Fruit fly (Drosophila melanogaster) whole organism, embryonic: Measurements from ENCODE around the gene CG31178.

Experiments
- Atf-2 ChIP-seq: fragments of 200-800 bp; sonication (Bioruptor generic); optimal IDR thresholded peaks from 2 replicates; lab custom pipeline; 2016; ENCODE audit warnings: missing biosample characterization, missing genetic modification characterization
- B-H2 ChIP-seq: fragments of 200-800 bp; sonication (Bioruptor generic); optimal IDR thresholded peaks from 2 replicates; lab custom pipeline; 2018; ENCODE audit warnings: missing biosample characterization, mild to moderate bottlenecking, missing genetic modification characterization
- C15 ChIP-seq: fragments of 200-800 bp; sonication (Bioruptor generic); IDR thresholded peaks from 3 replicates; pipeline ENCODE4 v1.3.6; 2022; ENCODE audit warnings: missing biosample characterization, missing genetic modification characterization
- CG11560 ChIP-seq: fragments of 200-800 bp; sonication (Bioruptor generic); IDR thresholded peaks from 3 replicates; pipeline ENCODE4 v1.3.6; 2022; ENCODE audit warnings: missing biosample characterization, missing genetic modification characterization
- CG12236 ChIP-seq: fragments of 200-800 bp; sonication (Bioruptor generic); optimal IDR thresholded peaks from 2 replicates; lab custom pipeline; 2016; ENCODE audit warnings: missing biosample characterization, missing genetic modification characterization
- CG12299 ChIP-seq: fragments of 200-800 bp; sonication (Bioruptor generic); optimal IDR thresholded peaks from 2 replicates; lab custom pipeline; 2018; ENCODE audit warnings: missing biosample characterization, mild to moderate bottlenecking, missing genetic modification characterization
- CG13424 ChIP-seq: fragments of 200-800 bp; sonication (Bioruptor generic); optimal IDR thresholded peaks from 2 replicates; lab custom pipeline; 2019; ENCODE audit warnings: missing biosample characterization, mild to moderate bottlenecking, missing genetic modification characterization, moderate library complexity
- CG13624 ChIP-seq: fragments of 200-800 bp; sonication (Bioruptor generic); optimal IDR thresholded peaks from 2 replicates; lab custom pipeline; 2016; ENCODE audit warnings: missing biosample characterization, missing genetic modification characterization
- CG14014 ChIP-seq: fragments of 200-800 bp; sonication (Bioruptor generic); IDR thresholded peaks from 2 replicates; pipeline ENCODE4 v1.3.6; 2022; ENCODE audit warnings: missing biosample characterization, missing genetic modification characterization
- CG1602 ChIP-seq: fragments of 200-800 bp; sonication (Bioruptor generic); optimal IDR thresholded peaks from 3 replicates; lab custom pipeline; 2016; ENCODE audit warnings: missing biosample characterization, missing genetic modification characterization
- CG18262 ChIP-seq: fragments of 200-800 bp; optimal IDR thresholded peaks from 3 replicates; lab custom pipeline; 2019; ENCODE audit warnings: missing biosample characterization, mild to moderate bottlenecking, missing genetic modification characterization, moderate library complexity
- CG3065 ChIP-seq: fragments of 200-800 bp; sonication (Bioruptor generic); optimal IDR thresholded peaks from 2 replicates; lab custom pipeline; 2016; ENCODE audit warnings: missing biosample characterization, missing genetic modification characterization
- CG34376 ChIP-seq: fragments of 200-800 bp; sonication (Bioruptor generic); optimal IDR thresholded peaks from 2 replicates; lab custom pipeline; 2018; ENCODE audit warnings: missing biosample characterization, mild to moderate bottlenecking, missing genetic modification characterization
- CG34422 ChIP-seq: fragments of 200-800 bp; sonication (Bioruptor generic); IDR thresholded peaks from 3 replicates; pipeline ENCODE4 v1.3.6; 2022; ENCODE audit warnings: missing biosample characterization, missing genetic modification characterization
- CG4404 ChIP-seq: fragments of 200-800 bp; sonication (Bioruptor generic); IDR thresholded peaks from 2 replicates; pipeline ENCODE4 v1.3.6; 2022; ENCODE audit warnings: missing biosample characterization, missing genetic modification characterization
- CG4424 ChIP-seq: fragments of 200-800 bp; sonication (Bioruptor generic); optimal IDR thresholded peaks from 3 replicates; lab custom pipeline; 2016; ENCODE audit warnings: missing biosample characterization, missing genetic modification characterization
- CG4854 ChIP-seq: fragments of 200-800 bp; sonication (Bioruptor generic); optimal IDR thresholded peaks from 2 replicates; lab custom pipeline; 2016; ENCODE audit warnings: missing biosample characterization, missing genetic modification characterization, inconsistent platforms
- CG7357 ChIP-seq: fragments of 200-800 bp; sonication (Bioruptor generic); IDR thresholded peaks from 3 replicates; pipeline ENCODE4 v1.3.6; 2022; ENCODE audit warnings: missing biosample characterization, missing genetic modification characterization
- CG9727 ChIP-seq: fragments of 200-800 bp; sonication (Bioruptor generic); optimal IDR thresholded peaks from 3 replicates; lab custom pipeline; 2017; ENCODE audit warnings: missing biosample characterization, mild to moderate bottlenecking, missing genetic modification characterization
- Chrac-16 ChIP-seq: fragments of 200-800 bp; sonication (Bioruptor generic); optimal IDR thresholded peaks from 3 replicates; lab custom pipeline; 2016; ENCODE audit warnings: missing biosample characterization, missing genetic modification characterization
- Dad ChIP-seq: fragments of 200-800 bp; sonication (Bioruptor generic); optimal IDR thresholded peaks from 3 replicates; lab custom pipeline; 2016; ENCODE audit warnings: missing biosample characterization, missing genetic modification characterization
- Dek ChIP-seq: fragments of 200-800 bp; sonication (Bioruptor generic); optimal IDR thresholded peaks from 3 replicates; lab custom pipeline; 2019; ENCODE audit warnings: missing biosample characterization, mild to moderate bottlenecking, missing genetic modification characterization, moderate library complexity
- Dfd ChIP-seq, 2 experiments: fragments of >200 bp; optimal IDR thresholded peaks; 2 replicates each; lab custom pipeline; 2017; ENCODE audit warnings: missing biosample characterization in 2 of 2, missing genetic modification characterization in 2 of 2
- Eip74EF ChIP-seq, 2 experiments: fragments of 200-800 bp in 1 of 2; fragments of >200 bp in 1 of 2; sonication (Bioruptor generic) in 1 of 2; optimal IDR thresholded peaks; 2 replicates each; lab custom pipeline; 2017 to 2019; ENCODE audit warnings: missing biosample characterization in 2 of 2, missing genetic modification characterization in 2 of 2, mild to moderate bottlenecking in 1 of 2, moderate library complexity in 1 of 2
- Lim3 ChIP-seq: fragments of 200-800 bp; sonication (Bioruptor generic); IDR thresholded peaks from 2 replicates; pipeline ENCODE4 v1.3.6; 2022; ENCODE audit warnings: missing biosample characterization, missing genetic modification characterization
- Med ChIP-seq: fragments of 200-800 bp; sonication (Bioruptor generic); peaks from one replicate; lab custom pipeline; 2016; ENCODE audit warnings: missing biosample characterization, missing genetic modification characterization, mild to moderate bottlenecking, inconsistent platforms, moderate library complexity
- Nf-YC ChIP-seq: fragments of 200-800 bp; optimal IDR thresholded peaks from 3 replicates; lab custom pipeline; 2019; ENCODE audit warnings: missing biosample characterization, mild to moderate bottlenecking, missing genetic modification characterization, moderate library complexity
- Optix ChIP-seq: fragments of 200-800 bp; sonication (Bioruptor generic); IDR thresholded peaks from 3 replicates; pipeline ENCODE4 v1.3.6; 2022; ENCODE audit warnings: missing biosample characterization, missing genetic modification characterization
- Side ChIP-seq: fragments of 200-800 bp; sonication (Bioruptor generic); optimal IDR thresholded peaks from 2 replicates; lab custom pipeline; 2016; ENCODE audit warnings: missing biosample characterization, missing genetic modification characterization
- Sry-β ChIP-seq: fragments of 200-800 bp; sonication (Bioruptor generic); optimal IDR thresholded peaks from 2 replicates; lab custom pipeline; 2018; ENCODE audit warnings: missing biosample characterization, mild to moderate bottlenecking, missing genetic modification characterization, moderate library complexity
- bbx ChIP-seq: fragments of 200-800 bp; sonication (Bioruptor generic); IDR thresholded peaks from 2 replicates; pipeline ENCODE4 v1.3.6; 2022; ENCODE audit warnings: missing biosample characterization, missing genetic modification characterization; ENCODE audit not compliant: partially characterized antibody
- br ChIP-seq: fragments of >200 bp; optimal IDR thresholded peaks from 2 replicates; lab custom pipeline; 2017
- cas ChIP-seq: fragments of 200-800 bp; sonication (Bioruptor generic); IDR thresholded peaks from 2 replicates; pipeline ENCODE4 v1.3.6; 2022; ENCODE audit warnings: missing biosample characterization, missing genetic modification characterization
- ci ChIP-seq: fragments of 200-800 bp; sonication (Bioruptor generic); IDR thresholded peaks from 3 replicates; pipeline ENCODE4 v1.3.6; 2022; ENCODE audit warnings: missing biosample characterization, missing genetic modification characterization
- disco-r ChIP-seq: fragments of 200-800 bp; sonication (Bioruptor generic); optimal IDR thresholded peaks from 2 replicates; lab custom pipeline; 2016; ENCODE audit warnings: missing biosample characterization, missing genetic modification characterization
- dm ChIP-seq: fragments of 200-800 bp; sonication (Bioruptor generic); optimal IDR thresholded peaks from 3 replicates; lab custom pipeline; 2016; ENCODE audit warnings: missing biosample characterization, missing genetic modification characterization
- jing ChIP-seq: fragments of 200-800 bp; sonication (Bioruptor generic); optimal IDR thresholded peaks from 2 replicates; lab custom pipeline; 2018; ENCODE audit warnings: missing biosample characterization, mild to moderate bottlenecking, missing genetic modification characterization
- ken ChIP-seq: fragments of 200-800 bp; sonication (Bioruptor generic); IDR thresholded peaks from 3 replicates; pipeline ENCODE4 v1.3.6; 2022; ENCODE audit warnings: missing biosample characterization, missing genetic modification characterization
- mam ChIP-seq: fragments of 200-800 bp; sonication (Bioruptor generic); optimal IDR thresholded peaks from 3 replicates; lab custom pipeline; 2016; ENCODE audit warnings: missing biosample characterization, missing genetic modification characterization
- nerfin-1 ChIP-seq: fragments of 200-800 bp; sonication (Bioruptor generic); optimal IDR thresholded peaks from 3 replicates; lab custom pipeline; 2019; ENCODE audit warnings: missing biosample characterization, mild to moderate bottlenecking, missing genetic modification characterization, moderate library complexity
- nmo ChIP-seq: fragments of 200-800 bp; sonication (Bioruptor generic); optimal IDR thresholded peaks from 2 replicates; lab custom pipeline; 2018; ENCODE audit warnings: missing biosample characterization, mild to moderate bottlenecking, missing genetic modification characterization, moderate library complexity
- pita ChIP-seq: fragments of 200-800 bp; sonication (Bioruptor generic); optimal IDR thresholded peaks from 2 replicates; lab custom pipeline; 2017; ENCODE audit warnings: missing biosample characterization, mild to moderate bottlenecking, missing genetic modification characterization
- psq ChIP-seq: fragments of 200-800 bp; sonication (Bioruptor generic); optimal IDR thresholded peaks from 2 replicates; lab custom pipeline; 2017; ENCODE audit warnings: missing biosample characterization, missing genetic modification characterization
- pum ChIP-seq: fragments of 200-800 bp; sonication (Bioruptor generic); optimal IDR thresholded peaks from 2 replicates; lab custom pipeline; 2016; ENCODE audit warnings: missing biosample characterization, missing genetic modification characterization
- slbo ChIP-seq: fragments of 200-800 bp; sonication (Bioruptor generic); IDR thresholded peaks from 2 replicates; pipeline ENCODE4 v1.3.6; 2022; ENCODE audit warnings: missing biosample characterization, missing genetic modification characterization
- slp2 ChIP-seq: fragments of 200-800 bp; sonication (Bioruptor generic); optimal IDR thresholded peaks from 2 replicates; lab custom pipeline; 2016; ENCODE audit warnings: missing biosample characterization, missing genetic modification characterization
- so ChIP-seq: fragments of 200-800 bp; sonication (Bioruptor generic); IDR thresholded peaks from 3 replicates; pipeline ENCODE4 v1.3.6; 2022; ENCODE audit warnings: missing biosample characterization, missing genetic modification characterization
- tio ChIP-seq: fragments of 200-800 bp; sonication (Bioruptor generic); optimal IDR thresholded peaks from 2 replicates; lab custom pipeline; 2017; ENCODE audit warnings: missing biosample characterization, missing genetic modification characterization, inconsistent platforms
- vvl ChIP-seq: fragments of 200-800 bp; sonication (Bioruptor generic); IDR thresholded peaks from 2 replicates; pipeline ENCODE4 v1.3.6; 2022; ENCODE audit warnings: missing biosample characterization, missing genetic modification characterization

Gene CG31178

dm6 chr3R:21838505-21838956 is 35.0 kb upstream of the CG31178 start (continued):
- TF ChIP-seq pum (GFP tag; lab: Kevin White, UChicago) (peak; percentile 39), pita (GFP tag; lab: Kevin White, UChicago) (no peak), CG1602 (GFP tag; lab: Kevin White, UChicago) (peak; percentile 8), CG34422 (GFP tag; lab: Robert Waterston, UW) (no peak), CG11560 (tag; lab: Robert Waterston, UW) (no peak), CG4854 (GFP tag; lab: Kevin White, UChicago) (no peak), C15 (GFP tag; lab: Robert Waterston, UW) (no peak), Nf-YC (tag; lab: Kevin White, UChicago) (no peak), mam (GFP tag; lab: Kevin White, UChicago) (no peak), disco-r (GFP tag; lab: Kevin White, UChicago) (no peak), CG12299 (tag; lab: Kevin White, UChicago) (no peak), CG12236 (GFP tag; lab: Kevin White, UChicago) (no peak), CG18262 (tag; lab: Kevin White, UChicago) (peak; percentile 65), Dad (GFP tag; lab: Kevin White, UChicago) (no peak), Sry-β (no peak), Med (peak; percentile 10), Chrac-16 (GFP tag; lab: Kevin White, UChicago) (peak; percentile 2), CG4424 (GFP tag; lab: Kevin White, UChicago) (peak; percentile 9), CG7357 (no peak), tio (peak; percentile 15), CG13424 (tag; lab: Kevin White, UChicago) (peak; percentile 33), CG34376 (no peak), nerfin-1 (peak; percentile 14), ci (GFP tag; lab: Robert Waterston, UW) (no peak), CG14014 (no peak), cas (GFP tag; lab: Robert Waterston, UW) (no peak), Lim3 (GFP tag; lab: Robert Waterston, UW) (no peak), Dfd (GFP tag; optimal IDR thresholded peaks at IDR 0.05; lab: Kevin White, UChicago) (no peak), B-H2 (no peak), CG9727 (peak; percentile 28), br (no peak), slbo (GFP tag; lab: Robert Waterston, UW) (no peak), vvl (peak; percentile 26; the same call in 1 of the 2 replicates), CG4404 (GFP tag; lab: Robert Waterston, UW) (no peak), Atf-2 (GFP tag; lab: Kevin White, UChicago) (peak; percentile 51), bbx (no peak), Side (GFP tag; lab: Kevin White, UChicago) (no peak), CG13624 (no peak), jing (GFP tag; lab: Kevin White, UChicago) (peak; percentile 16), ken (GFP tag; lab: Robert Waterston, UW) (no peak), Eip74EF (GFP tag; optimal IDR thresholded peaks at IDR 0.05; lab: Kevin White, UChicago) (peak in 1 of 2 experiments; percentile 63), Optix (GFP tag; lab: Robert Waterston, UW) (no peak), CG3065 (no peak), slp2 (GFP tag; lab: Kevin White, UChicago) (peak; percentile 38), nmo (peak; percentile 57), so (no peak), psq (GFP tag; lab: Kevin White, UChicago) (no peak), dm (GFP tag; lab: Kevin White, UChicago) (no peak), Dek (no peak)
- TF ChIP-seq, all 482 proteins: peak for 83
